Worm (Caenorhabditis elegans): ENCODE measurements around the gene hex-3.
"Not testable (repeated sequence)": the region's sequence is repeated elsewhere in the genome, so short reads cannot be mapped to it uniquely, and the experiment has no call there.

DNA sequence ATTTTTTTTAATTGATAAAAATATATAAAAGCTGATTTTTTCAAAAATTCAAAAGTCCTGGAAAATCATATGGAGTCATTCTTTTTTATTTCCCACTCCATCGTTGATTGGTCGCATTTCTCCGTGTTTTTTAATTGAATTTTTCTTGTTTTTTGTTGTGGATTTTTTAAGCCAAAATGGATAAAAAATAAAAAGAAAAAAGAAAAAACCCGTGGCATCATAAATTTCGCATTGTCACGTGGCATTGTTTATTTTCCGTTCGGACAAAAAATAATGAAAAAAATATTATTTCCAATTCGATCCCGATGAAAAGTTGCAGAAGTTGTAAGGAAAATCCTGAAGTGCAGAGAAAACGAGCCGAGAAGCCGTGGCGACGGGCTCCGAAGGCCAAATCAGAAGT is 43.4 kb upstream of the hex-3 start, which contains the start of gene klp-7:
- not testable (repeated sequence) for TF ChIP-seq hlh-30 (tag; optimal IDR thresholded peaks at IDR 0.05; ENCODE audit: insufficient read depth); lin-15B (tag; optimal IDR thresholded peaks at IDR 0.05); nhr-48 (tag; optimal IDR thresholded peaks at IDR 0.05); ZK546.5 (tag; optimal IDR thresholded peaks at IDR 0.05); lin-1 (GFP tag; IDR thresholded peaks at IDR 0.05); unc-39 (tag; optimal IDR thresholded peaks at IDR 0.05); snpc-4 (tag; optimal IDR thresholded peaks at IDR 0.05); ceh-82 (tag; optimal IDR thresholded peaks at IDR 0.05); unc-62 (GFP tag; optimal IDR thresholded peaks at IDR 0.05 in 1 of 2); unc-62 (tag; optimal IDR thresholded peaks at IDR 0.05); arid-1 (GFP tag; conservative IDR thresholded peaks at IDR 0.05)

Data from whole organism, L4 larva.